Worm (Caenorhabditis elegans): ENCODE measurements around the gene srx-114.

DNA sequence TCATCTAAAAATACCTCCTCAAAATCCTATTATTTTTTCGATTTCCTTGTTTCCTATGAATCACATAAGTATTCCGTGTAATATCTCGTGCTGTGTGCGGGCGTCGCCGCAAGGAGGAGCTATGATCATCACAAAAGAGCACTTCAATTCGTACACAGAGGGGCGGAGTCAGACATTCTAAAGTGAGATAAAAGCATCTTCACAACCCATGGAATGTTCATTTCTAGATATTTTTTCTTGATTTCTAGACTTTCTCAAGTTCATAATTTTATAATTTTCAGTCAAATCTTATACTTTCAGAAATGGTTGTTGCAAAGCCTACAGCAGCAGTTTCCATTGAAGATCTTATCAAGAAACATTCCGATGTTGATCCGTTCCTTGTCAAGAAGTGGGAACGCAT, 14.4 kb upstream of the srx-114 start, which contains the start of gene cex-1:
- TF ChIP-seq drap-1 (GFP tag; optimal IDR thresholded peaks at IDR 0.05) (no peak), lin-13 (tag; optimal IDR thresholded peaks at IDR 0.05) (no peak), unc-39 (tag; optimal IDR thresholded peaks at IDR 0.05) (no peak), ham-2 (GFP tag; optimal IDR thresholded peaks at IDR 0.05) (no peak), blmp-1 (tag; optimal IDR thresholded peaks at IDR 0.05) (no peak), M03D4.4 (tag; optimal IDR thresholded peaks at IDR 0.05) (no peak), pha-4 (tag; optimal IDR thresholded peaks at IDR 0.05) (no peak), nhr-2 (tag; optimal IDR thresholded peaks at IDR 0.05) (no peak), hlh-1 (tag; optimal IDR thresholded peaks at IDR 0.05) (no peak), lsy-2 (tag; optimal IDR thresholded peaks at IDR 0.05) (no peak), ces-1 (GFP tag; optimal IDR thresholded peaks at IDR 0.05) (no peak), ztf-11 (tag; optimal IDR thresholded peaks at IDR 0.05) (no peak), unc-62 (GFP tag; optimal IDR thresholded peaks at IDR 0.05) (no peak), elt-1 (tag; optimal IDR thresholded peaks at IDR 0.05; ENCODE audit: borderline replicate concordance, insufficient read depth) (no peak)
